Fruit fly (Drosophila melanogaster) whole organism: ENCODE results near the gene CG44094.

Source experiments
- CG8478 ChIP-seq: fragments of >200 bp; optimal IDR thresholded peaks from 2 replicates; lab custom pipeline; 2018; ENCODE audit warnings: inconsistent platforms
- Dll ChIP-seq: fragments of >200 bp; optimal IDR thresholded peaks from 2 replicates; lab custom pipeline; 2017
- EcR ChIP-seq, 2 experiments: fragments of >200 bp; optimal IDR thresholded peaks; 2 replicates each; lab custom pipeline; 2017; ENCODE audit warnings: missing biosample characterization in 2 of 2, missing genetic modification characterization in 2 of 2, missing genetic modification reagents in 2 of 2
- pan ChIP-seq: fragments of >200 bp; optimal IDR thresholded peaks from 2 replicates; lab custom pipeline; 2017
- psq ChIP-seq: fragments of >200 bp; optimal IDR thresholded peaks from 2 replicates; lab custom pipeline; 2017
- usp ChIP-seq: fragments of >200 bp; optimal IDR thresholded peaks from 2 replicates; lab custom pipeline; 2017; ENCODE audit warnings: missing biosample characterization, missing genetic modification characterization, mixed read lengths

Gene CG44094

dm6 chr3R:14565065-14565977, 11.1 kb downstream of the CG44094 start, which contains the start of gene CG14852:
Gene CG14852 (plus strand): TSS chr3R:14565927.
- no peak for TF ChIP-seq CG8478

DNA sequence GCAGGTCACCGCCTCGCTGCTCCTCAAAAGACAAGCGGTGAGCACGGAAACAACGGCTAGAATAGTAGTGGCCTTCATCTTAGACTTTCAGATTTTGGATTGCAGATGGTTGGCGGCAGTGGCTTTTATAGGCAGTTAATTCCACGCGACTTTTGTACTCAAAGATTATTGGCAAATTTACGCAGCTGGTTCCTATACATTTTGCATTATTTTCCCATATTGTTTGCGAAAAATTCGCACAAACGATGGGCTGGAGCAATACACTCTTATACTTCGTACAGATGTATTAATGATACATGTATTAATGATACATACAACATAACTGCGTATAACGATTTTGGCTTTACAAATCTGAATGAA, 11.7 kb downstream of the CG44094 start, which contains the start of gene CG8087:
TSS of gene CG8087 (minus strand) at position 101 of the 360 bp plus-strand sequence.
- TF ChIP-seq usp (GFP tag; lab: Kevin White, UChicago) (no peak), Dll (lab: Kevin White, UChicago) (no peak), CG8478 (no peak), pan (no peak), EcR (GFP tag; optimal IDR thresholded peaks at IDR 0.05; lab: Kevin White, UChicago) (no peak), psq (lab: Kevin White, UChicago) (no peak)

dm6 chr3R:14562040-14562439, 14.4 kb downstream of the CG44094 start, which contains the start of gene CG14851:
Gene CG14851 (plus strand): TSS chr3R:14562340.
- no peak for TF ChIP-seq Dll (lab: Kevin White, UChicago)
- no peak for TF ChIP-seq psq (lab: Kevin White, UChicago)
- TF ChIP-seq EcR (GFP tag; optimal IDR thresholded peaks at IDR 0.05; lab: Kevin White, UChicago) = no peak
- TF ChIP-seq CG8478 = no peak
- no peak for TF ChIP-seq usp (GFP tag; lab: Kevin White, UChicago)

- TF ChIP-seq pan (no peak), CG8478 (no peak), psq (lab: Kevin White, UChicago) (no peak), Dll (lab: Kevin White, UChicago) (no peak), usp (GFP tag; lab: Kevin White, UChicago) (no peak), EcR (GFP tag; optimal IDR thresholded peaks at IDR 0.05; lab: Kevin White, UChicago) (no peak)
Measured at dm6 chr3R:14560635-14561034, 15.8 kb downstream of the CG44094 start, which contains the start of gene Jig. Gene Jig (plus strand): TSS chr3R:14560935.

DNA sequence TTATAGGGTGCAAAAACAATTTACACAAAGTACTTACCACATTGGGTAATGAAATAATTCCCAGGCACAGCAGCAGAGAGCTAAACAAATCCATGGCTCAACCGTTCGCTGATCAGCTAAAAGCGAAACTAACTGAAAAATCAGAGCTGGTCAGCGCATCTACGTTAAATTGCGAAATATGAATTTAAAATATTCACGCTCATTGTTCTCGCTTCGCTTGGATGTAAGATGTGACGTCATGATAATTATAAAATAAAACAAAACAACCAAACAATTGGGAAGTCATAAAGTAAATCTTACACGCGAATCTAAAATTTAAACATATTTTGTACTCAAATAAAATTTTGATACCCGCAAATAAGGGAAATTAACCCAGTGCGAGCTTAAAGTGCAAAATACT, 16.5 kb downstream of the CG44094 start, which contains the start of gene CG14854:
TSS of gene CG14854 (minus strand) at position 101 of the 400 bp plus-strand sequence.
- TF ChIP-seq EcR (GFP tag; optimal IDR thresholded peaks at IDR 0.05; lab: Kevin White, UChicago) (no peak), pan (no peak), CG8478 (no peak), Dll (lab: Kevin White, UChicago) (no peak), usp (GFP tag; lab: Kevin White, UChicago) (no peak), psq (lab: Kevin White, UChicago) (no peak)

- TF ChIP-seq psq (lab: Kevin White, UChicago) (no peak), pan (no peak), usp (GFP tag; lab: Kevin White, UChicago) (no peak), CG8478 (no peak), EcR (GFP tag; optimal IDR thresholded peaks at IDR 0.05; lab: Kevin White, UChicago) (no peak), Dll (lab: Kevin White, UChicago) (no peak)
Measured at dm6 chr3R:14558383-14558883, 18.0 kb downstream of the CG44094 start.

DNA sequence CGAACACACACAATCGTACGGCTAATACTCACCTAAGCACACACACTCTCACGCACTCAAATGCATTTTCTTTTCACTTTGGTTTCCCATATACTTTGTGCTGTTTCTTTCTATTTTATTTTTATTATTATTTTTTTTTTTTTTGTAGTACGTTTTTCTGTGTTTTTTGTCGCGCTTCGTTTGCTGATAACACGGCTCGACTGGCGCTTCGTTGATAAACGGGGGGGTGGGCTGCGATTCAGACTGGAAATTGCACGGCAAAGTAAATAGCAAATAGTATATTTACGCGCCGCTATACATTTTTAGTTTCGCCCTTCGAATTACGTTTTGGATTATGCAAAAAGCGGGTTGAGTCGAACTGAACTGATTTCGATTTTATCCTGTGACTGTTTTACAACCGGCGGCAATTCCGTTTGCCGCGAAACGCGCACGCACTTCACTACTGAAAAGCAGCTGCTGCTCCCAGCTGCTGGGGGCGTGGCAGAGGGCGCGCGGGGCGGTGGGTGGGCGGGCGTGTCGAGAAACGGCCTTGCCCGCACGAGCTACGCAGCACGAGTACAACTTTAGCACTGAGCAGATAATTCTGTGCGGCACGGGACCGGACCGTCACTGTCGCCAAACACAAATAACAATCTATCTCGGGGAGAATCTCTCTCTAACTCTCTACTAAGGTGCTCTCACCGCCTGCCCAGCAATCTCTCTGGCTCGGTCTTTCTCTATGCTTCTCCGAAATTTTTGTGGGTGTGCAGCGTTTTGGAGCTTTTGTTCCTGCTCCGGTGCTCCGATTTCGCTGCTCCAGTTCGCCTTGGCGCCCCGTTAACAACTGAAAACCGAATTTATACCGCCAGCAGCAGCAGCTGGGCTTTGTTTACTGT, 18.7 kb downstream of the CG44094 start, which contains the start of gene Pde6:
TSS of gene Pde6 (minus strand) at position 825 of the 875 bp plus-strand sequence.
- TF ChIP-seq CG8478 (no peak), pan (no peak), psq (lab: Kevin White, UChicago) (no peak), EcR (GFP tag; optimal IDR thresholded peaks at IDR 0.05; lab: Kevin White, UChicago) (no peak), Dll (lab: Kevin White, UChicago) (no peak), usp (GFP tag; lab: Kevin White, UChicago) (no peak)

DNA sequence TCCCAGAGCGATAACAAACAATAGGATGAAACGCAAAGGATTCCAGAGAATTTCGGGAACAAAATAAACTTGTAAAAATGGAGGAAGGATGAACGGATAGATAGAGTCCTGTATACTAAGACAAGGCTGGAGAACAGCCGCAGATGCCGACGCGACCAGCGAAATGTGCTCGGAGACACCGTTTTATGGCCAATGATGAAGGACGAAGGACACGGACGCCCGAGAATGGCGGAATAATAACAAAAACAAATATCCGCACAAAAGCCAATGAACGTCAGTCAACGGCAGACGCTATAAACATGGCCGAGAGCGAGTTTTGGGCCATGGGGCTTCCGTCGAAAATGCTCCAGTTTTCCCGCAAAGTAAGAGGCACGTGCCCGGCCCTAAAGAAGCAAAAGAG, 21.4 kb downstream of the CG44094 start:
- TF ChIP-seq EcR (GFP tag; optimal IDR thresholded peaks at IDR 0.05; lab: Kevin White, UChicago) (no peak), usp (GFP tag; lab: Kevin White, UChicago) (no peak), Dll (lab: Kevin White, UChicago) (no peak), pan (no peak), CG8478 (no peak), psq (lab: Kevin White, UChicago) (no peak)

dm6 chr3R:14548752-14549151, 27.7 kb downstream of the CG44094 start:
- TF ChIP-seq pan = no peak

dm6 chr3R:14542038-14542437, 34.4 kb downstream of the CG44094 start:
- TF ChIP-seq Dll (lab: Kevin White, UChicago) = no peak
- no peak for TF ChIP-seq psq (lab: Kevin White, UChicago)
- no peak for TF ChIP-seq CG8478
- TF ChIP-seq EcR (GFP tag; optimal IDR thresholded peaks at IDR 0.05; lab: Kevin White, UChicago) = no peak
- TF ChIP-seq pan = no peak
- no peak for TF ChIP-seq usp (GFP tag; lab: Kevin White, UChicago)

- TF ChIP-seq EcR (GFP tag; optimal IDR thresholded peaks at IDR 0.05; lab: Kevin White, UChicago) (no peak), pan (no peak)
Measured at dm6 chr3R:14526657-14527056, 49.8 kb downstream of the CG44094 start.
